Worm (Caenorhabditis elegans) whole organism, young adult: Measurements from ENCODE around the gene K12H4.6.

Experiments
- B0035.1 ChIP-seq: sonication (generic microtip); optimal IDR thresholded peaks from 2 replicates; lab custom pipeline; 2016; ENCODE audit warnings: missing genetic modification characterization, mild to moderate bottlenecking, missing compliant biosample characterization, missing genotype, missing genetic modification reagents
- B0336.3 ChIP-seq: fragments of 200-800 bp; sonication (Bioruptor generic); IDR thresholded peaks from 2 replicates; pipeline ENCODE4 v1.3.6; 2022; ENCODE audit warnings: missing genetic modification characterization, missing compliant biosample characterization
- C06A6.2 ChIP-seq: fragments of 200-800 bp; sonication (Bioruptor generic); conservative IDR thresholded peaks from 2 replicates; pipeline ENCODE4 v1.3.6; 2022; ENCODE audit warnings: missing genetic modification characterization, missing compliant biosample characterization
- F57C9.4 ChIP-seq: sonication (generic microtip); optimal IDR thresholded peaks from 2 replicates; lab custom pipeline; 2017; ENCODE audit warnings: mild to moderate bottlenecking, missing genetic modification characterization, missing compliant biosample characterization
- Y79H2A.3 ChIP-seq: fragments of 200-800 bp; sonication (Bioruptor generic); conservative IDR thresholded peaks from 2 replicates; pipeline ENCODE4 v1.3.6; 2022; ENCODE audit warnings: missing genetic modification reagents, missing genetic modification characterization, missing compliant biosample characterization
- aptf-3 ChIP-seq: fragments of 200-800 bp; sonication (Bioruptor generic); IDR thresholded peaks from 2 replicates; pipeline ENCODE4 v1.3.6; 2022; ENCODE audit warnings: missing genetic modification characterization, missing compliant biosample characterization
- atf-7 ChIP-seq: sonication (generic microtip); optimal IDR thresholded peaks from 2 replicates; lab custom pipeline; 2017; ENCODE audit warnings: mild to moderate bottlenecking, missing genetic modification characterization, missing compliant biosample characterization
- ccch-3 ChIP-seq: fragments of 200-800 bp; sonication (Bioruptor generic); optimal IDR thresholded peaks from 2 replicates; lab custom pipeline; 2018; ENCODE audit warnings: mild to moderate bottlenecking, missing genetic modification characterization, missing compliant biosample characterization
- ceh-91 ChIP-seq: fragments of 200-800 bp; sonication (Bioruptor generic); IDR thresholded peaks from 2 replicates; pipeline ENCODE4 v1.3.6; 2022; ENCODE audit warnings: missing genetic modification reagents, missing genetic modification characterization, missing compliant biosample characterization
- him-1 ChIP-seq: sonication (generic microtip); optimal IDR thresholded peaks from 2 replicates; lab custom pipeline; 2016; ENCODE audit warnings: missing genotype, missing genetic modification reagents, missing genetic modification characterization, missing compliant biosample characterization
- hmg-1.2 ChIP-seq: fragments of 200-800 bp; sonication (Bioruptor generic); IDR thresholded peaks from 2 replicates; pipeline ENCODE4 v1.3.6; 2022; ENCODE audit warnings: missing genetic modification reagents, missing genetic modification characterization, missing compliant biosample characterization
- hmg-20 ChIP-seq: fragments of 200-800 bp; sonication (Bioruptor generic); IDR thresholded peaks from 2 replicates; pipeline ENCODE4 v1.3.6; 2022; ENCODE audit warnings: missing genetic modification reagents, missing genetic modification characterization, missing compliant biosample characterization
- lin-54 ChIP-seq: fragments of 200-800 bp; sonication (Bioruptor generic); optimal IDR thresholded peaks from 2 replicates; lab custom pipeline; 2018; ENCODE audit warnings: mild to moderate bottlenecking, missing genetic modification characterization, missing compliant biosample characterization
- lsy-27 ChIP-seq: sonication (generic microtip); optimal IDR thresholded peaks from 2 replicates; lab custom pipeline; 2017; ENCODE audit warnings: missing genetic modification characterization, mild to moderate bottlenecking, missing compliant biosample characterization, antibody characterized with exemption, missing genotype, borderline replicate concordance; ENCODE audit not compliant: insufficient read depth
- nhr-90 ChIP-seq: sonication (generic microtip); optimal IDR thresholded peaks from 2 replicates; lab custom pipeline; 2016; ENCODE audit warnings: missing genotype, mild to moderate bottlenecking, missing genetic modification characterization, missing compliant biosample characterization
- rcor-1 ChIP-seq: fragments of 200-800 bp; sonication (Bioruptor generic); IDR thresholded peaks from 2 replicates; pipeline ENCODE4 v1.3.6; 2022; ENCODE audit warnings: missing genetic modification reagents, missing genetic modification characterization, missing compliant biosample characterization
- snpc-1.1 ChIP-seq: sonication (generic microtip); optimal IDR thresholded peaks from 2 replicates; lab custom pipeline; 2017; ENCODE audit warnings: missing genetic modification characterization, mild to moderate bottlenecking, missing compliant biosample characterization, antibody characterized with exemption, moderate library complexity, missing genotype, missing genetic modification reagents; ENCODE audit not compliant: insufficient read depth
- ztf-25 ChIP-seq: fragments of 200-800 bp; sonication (Bioruptor generic); IDR thresholded peaks from 2 replicates; pipeline ENCODE4 v1.3.6; 2022; ENCODE audit warnings: missing genetic modification reagents, missing genetic modification characterization, missing compliant biosample characterization

Gene K12H4.6

DNA sequence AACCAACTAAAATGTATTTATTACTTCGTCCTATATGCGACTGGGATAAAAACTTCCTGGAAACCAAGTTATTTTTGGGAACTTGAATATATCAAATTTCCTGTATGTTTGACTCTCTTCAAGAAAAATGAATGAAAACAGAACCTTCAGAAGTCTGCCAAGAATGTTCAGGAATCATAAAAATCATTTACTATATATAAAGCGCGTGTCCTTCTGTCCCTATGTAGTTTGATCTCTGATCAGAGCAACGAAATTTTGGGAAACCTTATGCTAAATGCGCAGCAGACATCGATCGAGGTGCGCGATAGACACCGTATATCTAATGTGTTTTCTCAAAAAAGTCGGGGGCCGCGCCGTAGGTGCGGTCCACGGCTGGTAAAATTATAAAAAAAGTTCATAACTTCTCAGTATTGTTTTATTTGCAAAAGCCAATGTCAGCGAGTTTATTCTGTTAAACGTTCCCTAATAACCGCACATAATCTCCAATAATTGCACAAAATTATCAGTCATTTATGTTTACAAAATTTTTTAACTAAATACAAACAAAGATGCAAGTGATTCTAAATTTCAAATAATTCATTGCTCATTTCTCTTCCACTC, 45.1 kb downstream of the K12H4.6 start (continued):
- TF ChIP-seq F57C9.4 (tag; lab: Kevin White, UChicago) (no peak), nhr-90 (tag; lab: Kevin White, UChicago) (no peak), atf-7 (tag; lab: Kevin White, UChicago) (no peak), aptf-3 (GFP tag; lab: Robert Waterston, UW) (no peak), hmg-1.2 (GFP tag; lab: Robert Waterston, UW) (peak; percentile 48; the same call in 1 of the 2 replicates)

DNA sequence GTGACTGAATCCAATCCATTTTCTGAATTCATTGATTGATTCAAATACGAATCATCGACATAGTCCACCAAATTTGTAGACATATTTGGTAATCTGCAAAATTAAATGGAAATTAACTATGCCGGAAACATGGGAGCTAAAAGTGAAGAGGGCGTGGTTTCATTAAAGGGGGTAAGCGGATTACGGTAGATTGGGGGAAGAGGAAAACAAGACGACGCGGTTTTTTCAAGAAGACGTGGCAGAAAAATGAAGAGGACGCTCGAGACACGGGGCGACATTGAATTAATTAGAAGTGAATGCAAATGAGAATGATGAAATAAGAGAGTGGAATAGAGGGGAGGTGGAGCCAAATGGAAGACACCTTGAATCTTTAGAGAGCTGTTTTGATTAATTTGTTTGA, 46.3 kb downstream of the K12H4.6 start, which contains the start of gene npr-17:
TSS of gene npr-17 (minus strand) at position 101 of the 400 bp plus-strand sequence.
- TF ChIP-seq hmg-20 (GFP tag; lab: Robert Waterston, UW) (no peak), ztf-25 (GFP tag; lab: Robert Waterston, UW) (no peak), snpc-1.1 (tag; lab: Kevin White, UChicago) (no peak), him-1 (no peak), C06A6.2 (no peak), lsy-27 (tag; lab: Kevin White, UChicago) (no peak), ceh-91 (GFP tag; lab: Robert Waterston, UW) (no peak), lin-54 (GFP tag; lab: Kevin White, UChicago) (no peak), rcor-1 (GFP tag; lab: Robert Waterston, UW) (no peak), ccch-3 (GFP tag; lab: Kevin White, UChicago) (no peak), B0336.3 (GFP tag; lab: Robert Waterston, UW) (no peak), B0035.1 (tag; lab: Kevin White, UChicago) (no peak), Y79H2A.3 (GFP tag; lab: Robert Waterston, UW) (no peak)
